Fruit fly (Drosophila melanogaster) whole organism, embryonic: Measurements from ENCODE around the gene ninaG.

Experiments used
- CG10267 ChIP-seq: fragments of 200-800 bp; sonication (Bioruptor generic); optimal IDR thresholded peaks from 2 replicates; lab custom pipeline; 2018; ENCODE audit warnings: missing biosample characterization, mild to moderate bottlenecking, missing genetic modification characterization, moderate library complexity
- CG10274 ChIP-seq: fragments of 200-800 bp; sonication (Bioruptor generic); optimal IDR thresholded peaks from 3 replicates; lab custom pipeline; 2017; ENCODE audit warnings: missing biosample characterization, mild to moderate bottlenecking, missing genetic modification characterization
- CG10462 ChIP-seq: fragments of 200-800 bp; sonication (Bioruptor generic); optimal IDR thresholded peaks from 2 replicates; lab custom pipeline; 2016; ENCODE audit warnings: missing biosample characterization, missing genetic modification characterization
- CG10565 ChIP-seq: fragments of 200-800 bp; sonication (Bioruptor generic); optimal IDR thresholded peaks from 3 replicates; lab custom pipeline; 2016; ENCODE audit warnings: missing biosample characterization, mild to moderate bottlenecking, missing genetic modification characterization
- CG10979 ChIP-seq: fragments of 200-800 bp; sonication (Bioruptor generic); optimal IDR thresholded peaks from 2 replicates; lab custom pipeline; 2018; ENCODE audit warnings: missing biosample characterization, mild to moderate bottlenecking, missing genetic modification characterization, moderate library complexity
- CG12769 ChIP-seq: fragments of 200-800 bp; sonication (Bioruptor generic); optimal IDR thresholded peaks from 2 replicates; lab custom pipeline; 2019; ENCODE audit warnings: missing biosample characterization, mild to moderate bottlenecking, missing genetic modification characterization, moderate library complexity
- CG1529 ChIP-seq: fragments of 200-800 bp; sonication (Bioruptor generic); optimal IDR thresholded peaks from 3 replicates; lab custom pipeline; 2018; ENCODE audit warnings: missing biosample characterization, missing genetic modification characterization
- CG17359 ChIP-seq: fragments of 200-800 bp; sonication (Bioruptor generic); optimal IDR thresholded peaks from 3 replicates; lab custom pipeline; 2018; ENCODE audit warnings: missing biosample characterization, mild to moderate bottlenecking, missing genetic modification characterization, moderate library complexity
- CG2889 ChIP-seq: fragments of 200-800 bp; sonication (Bioruptor generic); IDR thresholded peaks from 3 replicates; pipeline ENCODE4 v1.3.6; 2022; ENCODE audit warnings: missing biosample characterization, missing genetic modification characterization
- CG30431 ChIP-seq: fragments of 200-800 bp; sonication (Bioruptor generic); optimal IDR thresholded peaks from 2 replicates; lab custom pipeline; 2017; ENCODE audit warnings: missing biosample characterization, missing genetic modification characterization
- CG32772 ChIP-seq: fragments of 200-800 bp; sonication (Bioruptor generic); IDR thresholded peaks from 2 replicates; pipeline ENCODE4 v1.3.6; 2022; ENCODE audit warnings: missing biosample characterization, missing genetic modification characterization
- CG3726 ChIP-seq: fragments of 200-800 bp; sonication (Bioruptor generic); IDR thresholded peaks from 3 replicates; pipeline ENCODE4, ENCODE4 v1.3.6; 2022; ENCODE audit warnings: missing biosample characterization, missing genetic modification characterization
- CG4617 ChIP-seq: fragments of 200-800 bp; sonication (Bioruptor generic); optimal IDR thresholded peaks from 3 replicates; lab custom pipeline; 2016; ENCODE audit warnings: missing biosample characterization, missing genetic modification characterization, borderline replicate concordance
- CG4730 ChIP-seq: fragments of 200-800 bp; sonication (Bioruptor generic); IDR thresholded peaks from 2 replicates; pipeline ENCODE4 v1.3.6; 2022; ENCODE audit warnings: missing biosample characterization, missing genetic modification characterization
- CG6654 ChIP-seq: fragments of 200-800 bp; sonication (Bioruptor generic); optimal IDR thresholded peaks from 2 replicates; lab custom pipeline; 2017; ENCODE audit warnings: missing biosample characterization, mild to moderate bottlenecking, missing genetic modification characterization
- CG7556 ChIP-seq: fragments of 200-800 bp; sonication (Bioruptor generic); optimal IDR thresholded peaks from 2 replicates; lab custom pipeline; 2017; ENCODE audit warnings: missing biosample characterization, mild to moderate bottlenecking, missing genetic modification characterization
- CG9215 ChIP-seq: fragments of 200-800 bp; sonication (Bioruptor generic); IDR thresholded peaks from 2 replicates; pipeline ENCODE4 v1.3.6; 2022; ENCODE audit warnings: missing biosample characterization, missing genetic modification characterization
- CTCF ChIP-seq: fragments of 200-800 bp; sonication (Bioruptor generic); optimal IDR thresholded peaks from 2 replicates; lab custom pipeline; 2017; ENCODE audit warnings: missing biosample characterization, mild to moderate bottlenecking, missing genetic modification characterization, moderate library complexity
- D19B ChIP-seq: fragments of 200-800 bp; sonication (Bioruptor generic); optimal IDR thresholded peaks from 2 replicates; lab custom pipeline; 2017; ENCODE audit warnings: missing biosample characterization, mild to moderate bottlenecking, missing genetic modification characterization
- Doc2 ChIP-seq: fragments of 200-800 bp; sonication (Bioruptor generic); IDR thresholded peaks from 2 replicates; pipeline ENCODE4 v1.3.6; 2022; ENCODE audit warnings: missing biosample characterization, missing genetic modification characterization
- HLH54F ChIP-seq: fragments of 200-800 bp; sonication (Bioruptor generic); optimal IDR thresholded peaks from 3 replicates; lab custom pipeline; 2016; ENCODE audit warnings: missing biosample characterization, missing genetic modification characterization
- Kr ChIP-seq: fragments of 200-800 bp; sonication (Bioruptor generic); optimal IDR thresholded peaks from 2 replicates; lab custom pipeline; 2017; ENCODE audit warnings: missing biosample characterization, mild to moderate bottlenecking, missing genetic modification characterization
- MESR4 ChIP-seq: fragments of 200-800 bp; sonication (Bioruptor generic); optimal IDR thresholded peaks from 2 replicates; lab custom pipeline; 2018; ENCODE audit warnings: missing biosample characterization, mild to moderate bottlenecking, missing genetic modification characterization, moderate library complexity
- Mes4 ChIP-seq: fragments of 200-800 bp; sonication (Bioruptor generic); optimal IDR thresholded peaks from 2 replicates; lab custom pipeline; 2016; ENCODE audit warnings: missing biosample characterization, missing genetic modification characterization
- Mrtf ChIP-seq: fragments of 200-800 bp; sonication (Bioruptor generic); IDR thresholded peaks from 3 replicates; pipeline ENCODE4 v1.3.6; 2022; ENCODE audit warnings: missing biosample characterization, missing genetic modification characterization
- Nf-YC ChIP-seq: fragments of 200-800 bp; optimal IDR thresholded peaks from 3 replicates; lab custom pipeline; 2019; ENCODE audit warnings: missing biosample characterization, mild to moderate bottlenecking, missing genetic modification characterization, moderate library complexity
- Oaz ChIP-seq: fragments of 200-800 bp; sonication (Bioruptor generic); IDR thresholded peaks from 2 replicates; pipeline ENCODE4 v1.3.6; 2022; ENCODE audit warnings: missing biosample characterization, missing genetic modification characterization
- Pdp1 ChIP-seq, 2 experiments: fragments of 200-800 bp; sonication (Bioruptor generic); optimal IDR thresholded peaks; 3 replicates each; lab custom pipeline; 2016; ENCODE audit warnings: missing biosample characterization in 2 of 2, missing genetic modification characterization in 2 of 2, mild to moderate bottlenecking in 1 of 2, moderate library complexity in 1 of 2
- ab ChIP-seq: fragments of 200-800 bp; sonication (Bioruptor generic); optimal IDR thresholded peaks from 2 replicates; lab custom pipeline; 2016; ENCODE audit warnings: missing biosample characterization, missing genetic modification characterization
- amos ChIP-seq: fragments of 200-800 bp; sonication (Bioruptor generic); IDR thresholded peaks from 2 replicates; pipeline ENCODE4 v1.3.6; 2022; ENCODE audit warnings: missing biosample characterization, missing genetic modification characterization; ENCODE audit not compliant: partially characterized antibody
- ash1 ChIP-seq: fragments of 200-800 bp; sonication (Bioruptor generic); optimal IDR thresholded peaks from 2 replicates; lab custom pipeline; 2018; ENCODE audit warnings: missing biosample characterization, mild to moderate bottlenecking, missing genetic modification characterization
- bigmax ChIP-seq: fragments of 200-800 bp; sonication (Bioruptor generic); optimal IDR thresholded peaks from 2 replicates; lab custom pipeline; 2018; ENCODE audit warnings: missing biosample characterization, mild to moderate bottlenecking, missing genetic modification characterization
- chm ChIP-seq: fragments of 200-800 bp; sonication (Bioruptor generic); IDR thresholded peaks from 2 replicates; pipeline ENCODE4 v1.3.6; 2022; ENCODE audit warnings: missing biosample characterization, missing genetic modification characterization
- croc ChIP-seq: fragments of 200-800 bp; sonication (Bioruptor generic); conservative IDR thresholded peaks from 3 replicates; pipeline ENCODE4 v1.3.6; 2022; ENCODE audit warnings: missing biosample characterization, missing genetic modification characterization
- fd3F ChIP-seq: fragments of 200-800 bp; sonication (Bioruptor generic); optimal IDR thresholded peaks from 2 replicates; lab custom pipeline; 2018; ENCODE audit warnings: missing biosample characterization, mild to moderate bottlenecking, missing genetic modification characterization, moderate library complexity
- fd96Cb ChIP-seq: fragments of 200-800 bp; sonication (Bioruptor generic); optimal IDR thresholded peaks from 2 replicates; lab custom pipeline; 2018; ENCODE audit warnings: missing biosample characterization, mild to moderate bottlenecking, missing genetic modification characterization, moderate library complexity
- gro ChIP-seq: fragments of 200-800 bp; sonication (Bioruptor generic); optimal IDR thresholded peaks from 2 replicates; lab custom pipeline; 2016; ENCODE audit warnings: missing biosample characterization, missing genetic modification characterization
- hbn ChIP-seq: fragments of 200-800 bp; sonication (Bioruptor generic); IDR thresholded peaks from 2 replicates; pipeline ENCODE4 v1.3.6; 2022; ENCODE audit warnings: missing biosample characterization, missing genetic modification characterization; ENCODE audit not compliant: partially characterized antibody
- lilli ChIP-seq: fragments of 200-800 bp; sonication (Bioruptor generic); optimal IDR thresholded peaks from 3 replicates; lab custom pipeline; 2016; ENCODE audit warnings: missing biosample characterization, missing genetic modification characterization
- mirr ChIP-seq: fragments of 200-800 bp; sonication (Bioruptor generic); optimal IDR thresholded peaks from 3 replicates; lab custom pipeline; 2018; ENCODE audit warnings: missing biosample characterization, mild to moderate bottlenecking, missing genetic modification characterization
- prd ChIP-seq, 3 experiments: fragments of >200 bp in 2 of 3; fragments of 200-800 bp in 1 of 3; sonication (Bioruptor generic) in 1 of 3; optimal IDR thresholded peaks in 2 of 3; IDR thresholded peaks in 1 of 3; 2 replicates in 2 of 3; 3 replicates in 1 of 3; pipeline versions ENCODE4 v1.3.6 to Lab custom; 2017 to 2022; ENCODE audit warnings: missing biosample characterization in 1 of 3, missing genetic modification characterization in 1 of 3
- pros ChIP-seq: fragments of 200-800 bp; sonication (Bioruptor generic); optimal IDR thresholded peaks from 3 replicates; lab custom pipeline; 2019; ENCODE audit warnings: missing biosample characterization, mild to moderate bottlenecking, missing genetic modification characterization, moderate library complexity
- rib ChIP-seq: fragments of 200-800 bp; sonication (Bioruptor generic); IDR thresholded peaks from 2 replicates; pipeline ENCODE4 v1.3.6; 2022; ENCODE audit warnings: missing biosample characterization, missing genetic modification characterization
- schlank ChIP-seq: fragments of 200-800 bp; sonication (Bioruptor generic); optimal IDR thresholded peaks from 2 replicates; lab custom pipeline; 2018; ENCODE audit warnings: missing biosample characterization, mild to moderate bottlenecking, missing genetic modification characterization
- shn ChIP-seq: fragments of 200-800 bp; sonication (Bioruptor generic); optimal IDR thresholded peaks from 3 replicates; lab custom pipeline; 2016; ENCODE audit warnings: missing biosample characterization, missing genetic modification characterization
- stc ChIP-seq: fragments of 200-800 bp; sonication (Bioruptor generic); IDR thresholded peaks from 2 replicates; pipeline ENCODE4 v1.3.6; 2022; ENCODE audit warnings: missing biosample characterization, missing genetic modification characterization
- tll ChIP-seq, 2 experiments: fragments of 200-800 bp in 1 of 2; fragments of >200 bp in 1 of 2; sonication (Bioruptor generic) in 1 of 2; optimal IDR thresholded peaks; 2 replicates each; lab custom pipeline; 2017 to 2019; ENCODE audit warnings: missing biosample characterization in 2 of 2, missing genetic modification characterization in 2 of 2, mild to moderate bottlenecking in 1 of 2, moderate library complexity in 1 of 2
- unpg ChIP-seq: fragments of 200-800 bp; sonication (Bioruptor generic); optimal IDR thresholded peaks from 3 replicates; lab custom pipeline; 2018; ENCODE audit warnings: missing biosample characterization, mild to moderate bottlenecking, missing genetic modification characterization, moderate library complexity
- vfl ChIP-seq: fragments of 200-800 bp; sonication (Bioruptor generic); optimal IDR thresholded peaks from 2 replicates; lab custom pipeline; 2016; ENCODE audit warnings: missing biosample characterization, missing genetic modification characterization
- z ChIP-seq: fragments of 200-800 bp; sonication (Bioruptor generic); IDR thresholded peaks from 3 replicates; pipeline ENCODE4 v1.3.6; 2022; ENCODE audit warnings: missing biosample characterization, missing genetic modification characterization

Gene ninaG

DNA sequence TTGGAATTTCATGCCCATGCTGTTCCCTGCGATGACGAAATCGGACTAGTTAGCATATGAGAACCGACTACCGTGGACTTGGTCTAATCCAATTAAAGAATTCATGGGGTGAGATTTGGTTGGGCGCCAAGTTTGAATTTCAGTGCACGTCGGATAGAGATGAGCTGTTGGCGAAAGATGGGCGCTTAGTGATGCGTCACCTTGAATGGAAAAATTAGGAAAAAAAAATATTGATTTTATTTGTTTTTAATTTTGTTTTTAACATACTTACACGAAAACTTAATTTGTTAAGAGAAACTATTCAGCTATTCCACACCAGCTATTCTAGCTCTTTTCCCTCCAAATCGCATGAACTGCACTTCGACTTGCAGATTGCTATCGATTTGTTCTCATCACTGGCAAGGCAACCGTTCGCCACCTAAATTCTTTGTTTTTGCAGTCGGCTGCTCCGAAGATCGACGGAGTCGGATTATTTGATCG, at the start of gene ninaG, which contains the start of gene Sptz (continued):
- TF ChIP-seq CG7556 (GFP tag; lab: Kevin White, UChicago), result peak; percentile 88
- TF ChIP-seq tll (GFP tag; optimal IDR thresholded peaks at IDR 0.05; lab: Kevin White, UChicago), result peak in 1 of 2 experiments; percentile 26
- TF ChIP-seq rib, result peak; percentile 83
- TF ChIP-seq CG9215 (GFP tag; lab: Robert Waterston, UW), result peak; percentile 94
- no peak for TF ChIP-seq prd (optimal IDR thresholded peaks at IDR 0.05; lab: Kevin White, UChicago)
- peak; percentile 99 for TF ChIP-seq prd (GFP tag; IDR thresholded peaks at IDR 0.05; lab: Robert Waterston, UW)
- peak; percentile 86 for TF ChIP-seq fd3F (GFP tag; lab: Kevin White, UChicago)
- TF ChIP-seq mirr (GFP tag; lab: Kevin White, UChicago), result peak; percentile 11
- peak; percentile 94 for TF ChIP-seq shn (GFP tag; lab: Kevin White, UChicago)
- peak; percentile 95 for TF ChIP-seq CG4730 (GFP tag; lab: Robert Waterston, UW)
- TF ChIP-seq Nf-YC, result no peak
- TF ChIP-seq bigmax (GFP tag; lab: Kevin White, UChicago), result peak; percentile 18
- no peak for TF ChIP-seq CG12769
- TF ChIP-seq hbn, result peak; percentile 34; the same call in 1 of the 2 replicates
- peak; percentile 75 for TF ChIP-seq CG6654 (GFP tag; lab: Kevin White, UChicago)
- no peak for TF ChIP-seq CG1529 (GFP tag; lab: Kevin White, UChicago)
- peak; percentile 73 for TF ChIP-seq schlank
- TF ChIP-seq CG10979 (tag; lab: Kevin White, UChicago), result peak; percentile 90
- TF ChIP-seq CG10267, result peak; percentile 88
- TF ChIP-seq gro, result no peak
- TF ChIP-seq ash1 (GFP tag; lab: Kevin White, UChicago), result no peak
- peak; percentile 92 for TF ChIP-seq fd96Cb (tag; lab: Kevin White, UChicago)
- TF ChIP-seq CG3726 (GFP tag; lab: Robert Waterston, UW), result peak; percentile 87; the same call in 2 of the 3 replicates
- TF ChIP-seq CG4617 (GFP tag; lab: Kevin White, UChicago), result peak; percentile 94
- TF ChIP-seq Oaz (GFP tag; lab: Robert Waterston, UW), result peak; percentile 84
- TF ChIP-seq vfl, result peak; percentile 95
- peak; percentile 78 for TF ChIP-seq CG10565
- TF ChIP-seq lilli (GFP tag; lab: Kevin White, UChicago), result peak; percentile 98
- peak; percentile 97 for TF ChIP-seq HLH54F (GFP tag; lab: Kevin White, UChicago)
- peak; percentile 90 for TF ChIP-seq ab (GFP tag; lab: Kevin White, UChicago)
- peak; percentile 76 for TF ChIP-seq D19B (GFP tag; lab: Kevin White, UChicago)
- peak; percentile 80 for TF ChIP-seq chm
- TF ChIP-seq Mrtf, result peak; percentile 90
- no peak for TF ChIP-seq Kr (GFP tag; lab: Kevin White, UChicago)
- peak; percentile 62 for TF ChIP-seq CG10274 (GFP tag; lab: Kevin White, UChicago)
- TF ChIP-seq MESR4 (GFP tag; lab: Kevin White, UChicago), result no peak
- TF ChIP-seq unpg (GFP tag; lab: Kevin White, UChicago), result peak; percentile 93
- TF ChIP-seq CG17359 (tag; lab: Kevin White, UChicago), result peak; percentile 92
- TF ChIP-seq CG2889 (GFP tag; lab: Robert Waterston, UW), result peak; percentile 92
- peak; percentile 94 to 97 for TF ChIP-seq Pdp1 (GFP tag; optimal IDR thresholded peaks at IDR 0.05; lab: Kevin White, UChicago)
- peak; percentile 84 for TF ChIP-seq Doc2 (GFP tag; lab: Robert Waterston, UW)
- no peak for TF ChIP-seq CTCF (GFP tag; lab: Kevin White, UChicago)
- peak; percentile 86 for TF ChIP-seq Mes4 (GFP tag; lab: Kevin White, UChicago)
- no peak for TF ChIP-seq pros (GFP tag; lab: Kevin White, UChicago)
- peak; percentile 94 for TF ChIP-seq croc
- TF ChIP-seq amos, result peak; percentile 40
- 0 out of 3 replicates have a peak, but pooled peaks have one; percentile 34 for TF ChIP-seq z (GFP tag; lab: Robert Waterston, UW)
- TF ChIP-seq CG10462 (GFP tag; lab: Kevin White, UChicago), result peak; percentile 95
- TF ChIP-seq CG32772 (GFP tag; lab: Robert Waterston, UW), result peak; percentile 96
- peak; percentile 91 for TF ChIP-seq CG30431 (GFP tag; lab: Kevin White, UChicago)
- TF ChIP-seq stc (GFP tag; lab: Robert Waterston, UW), result peak; percentile 88
